Fruit fly (Drosophila melanogaster) whole organism, embryonic: ENCODE data around the gene Nf-YA.
A peak's percentile ranks its signal among the peaks of the same experiment; 100 is the strongest.

Experiments
- CG11504 ChIP-seq: fragments of 200-800 bp; sonication (Bioruptor generic); optimal IDR thresholded peaks from 3 replicates; lab custom pipeline; 2019; ENCODE audit warnings: missing biosample characterization, mild to moderate bottlenecking, missing genetic modification characterization, moderate library complexity
- CG12391 ChIP-seq: fragments of 200-800 bp; sonication (Bioruptor generic); optimal IDR thresholded peaks from 3 replicates; lab custom pipeline; 2018; ENCODE audit warnings: missing biosample characterization, mild to moderate bottlenecking, missing genetic modification characterization, moderate library complexity
- CG13424 ChIP-seq: fragments of 200-800 bp; sonication (Bioruptor generic); optimal IDR thresholded peaks from 2 replicates; lab custom pipeline; 2019; ENCODE audit warnings: missing biosample characterization, mild to moderate bottlenecking, missing genetic modification characterization, moderate library complexity
- CG14014 ChIP-seq: fragments of 200-800 bp; sonication (Bioruptor generic); IDR thresholded peaks from 2 replicates; pipeline ENCODE4 v1.3.6; 2022; ENCODE audit warnings: missing biosample characterization, missing genetic modification characterization
- CG17612 ChIP-seq: fragments of 200-800 bp; sonication (Bioruptor generic); IDR thresholded peaks from 2 replicates; pipeline ENCODE4 v1.3.6; 2022; ENCODE audit warnings: missing biosample characterization, missing genetic modification characterization
- CG18011 ChIP-seq: fragments of 200-800 bp; sonication (Bioruptor generic); optimal IDR thresholded peaks from 2 replicates; lab custom pipeline; 2017; ENCODE audit warnings: missing biosample characterization, missing genetic modification characterization, mild to moderate bottlenecking, moderate library complexity, missing genotype
- CG18262 ChIP-seq: fragments of 200-800 bp; optimal IDR thresholded peaks from 3 replicates; lab custom pipeline; 2019; ENCODE audit warnings: missing biosample characterization, mild to moderate bottlenecking, missing genetic modification characterization, moderate library complexity
- CG18764 ChIP-seq: fragments of 200-800 bp; sonication (Bioruptor generic); optimal IDR thresholded peaks from 3 replicates; lab custom pipeline; 2016; ENCODE audit warnings: missing biosample characterization, missing genetic modification characterization
- CG2712 ChIP-seq: fragments of 200-800 bp; optimal IDR thresholded peaks from 3 replicates; lab custom pipeline; 2019; ENCODE audit warnings: missing biosample characterization, mild to moderate bottlenecking, missing genetic modification characterization, moderate library complexity
- CG2889 ChIP-seq: fragments of 200-800 bp; sonication (Bioruptor generic); IDR thresholded peaks from 3 replicates; pipeline ENCODE4 v1.3.6; 2022; ENCODE audit warnings: missing biosample characterization, missing genetic modification characterization
- CG32532 ChIP-seq: fragments of 200-800 bp; sonication (Bioruptor generic); IDR thresholded peaks from 2 replicates; pipeline ENCODE4 v1.3.6; 2022; ENCODE audit warnings: missing biosample characterization, missing genetic modification characterization
- CG33557 ChIP-seq: fragments of 200-800 bp; sonication (Bioruptor generic); optimal IDR thresholded peaks from 2 replicates; lab custom pipeline; 2019; ENCODE audit warnings: missing biosample characterization, mild to moderate bottlenecking, missing genetic modification characterization, moderate library complexity
- CG4424 ChIP-seq: fragments of 200-800 bp; sonication (Bioruptor generic); optimal IDR thresholded peaks from 3 replicates; lab custom pipeline; 2016; ENCODE audit warnings: missing biosample characterization, missing genetic modification characterization
- CG8290 ChIP-seq, 3 experiments: fragments of 200-800 bp; sonication (Bioruptor generic); optimal IDR thresholded peaks; 2 replicates each; lab custom pipeline; 2016 to 2019; ENCODE audit warnings: missing biosample characterization in 3 of 3, missing genetic modification characterization in 3 of 3, mild to moderate bottlenecking in 2 of 3, moderate library complexity in 1 of 3
- CG9932 ChIP-seq: fragments of 200-800 bp; sonication (Bioruptor generic); IDR thresholded peaks from 2 replicates; pipeline ENCODE4 v1.3.6; 2022; ENCODE audit warnings: missing biosample characterization, missing genetic modification characterization
- CTCF ChIP-seq: fragments of 200-800 bp; sonication (Bioruptor generic); optimal IDR thresholded peaks from 2 replicates; lab custom pipeline; 2017; ENCODE audit warnings: missing biosample characterization, mild to moderate bottlenecking, missing genetic modification characterization, moderate library complexity
- Elba2 ChIP-seq: fragments of 200-800 bp; sonication (Bioruptor generic); optimal IDR thresholded peaks from 3 replicates; lab custom pipeline; 2016; ENCODE audit warnings: missing biosample characterization, missing genetic modification characterization
- H2.0 ChIP-seq: fragments of 200-800 bp; sonication (Bioruptor generic); IDR thresholded peaks from 2 replicates; pipeline ENCODE4 v1.3.6; 2022; ENCODE audit warnings: missing biosample characterization, missing genetic modification characterization
- Hey ChIP-seq: fragments of 200-800 bp; sonication (Bioruptor generic); optimal IDR thresholded peaks from 3 replicates; lab custom pipeline; 2018; ENCODE audit warnings: missing biosample characterization, mild to moderate bottlenecking, missing genetic modification characterization
- Mad ChIP-seq: fragments of 200-800 bp; sonication (Bioruptor generic); optimal IDR thresholded peaks from 2 replicates; lab custom pipeline; 2016; ENCODE audit warnings: missing biosample characterization, missing genetic modification characterization
- Med ChIP-seq: fragments of 200-800 bp; sonication (Bioruptor generic); peaks from one replicate; lab custom pipeline; 2016; ENCODE audit warnings: missing biosample characterization, missing genetic modification characterization, mild to moderate bottlenecking, inconsistent platforms, moderate library complexity
- Oaz ChIP-seq: fragments of 200-800 bp; sonication (Bioruptor generic); IDR thresholded peaks from 2 replicates; pipeline ENCODE4 v1.3.6; 2022; ENCODE audit warnings: missing biosample characterization, missing genetic modification characterization
- Pdp1 ChIP-seq, 2 experiments: fragments of 200-800 bp; sonication (Bioruptor generic); optimal IDR thresholded peaks; 3 replicates each; lab custom pipeline; 2016; ENCODE audit warnings: missing biosample characterization in 2 of 2, missing genetic modification characterization in 2 of 2, mild to moderate bottlenecking in 1 of 2, moderate library complexity in 1 of 2
- Rfx ChIP-seq: fragments of 200-800 bp; sonication (Bioruptor generic); IDR thresholded peaks from 2 replicates; pipeline ENCODE4 v1.3.6; 2022; ENCODE audit warnings: missing biosample characterization, missing genetic modification characterization
- Sin3A ChIP-seq: fragments of >200 bp; optimal IDR thresholded peaks from 2 replicates; lab custom pipeline; 2018
- Sry-δ ChIP-seq: fragments of 200-800 bp; sonication (Bioruptor generic); optimal IDR thresholded peaks from 2 replicates; lab custom pipeline; 2016; ENCODE audit warnings: missing biosample characterization, missing genetic modification characterization
- Taf1 ChIP-seq: fragments of 200-800 bp; sonication (Bioruptor generic); IDR thresholded peaks from 2 replicates; pipeline ENCODE4 v1.3.6; 2022; ENCODE audit warnings: missing biosample characterization, missing genetic modification characterization
- az2 ChIP-seq: fragments of 200-800 bp; sonication (Bioruptor generic); optimal IDR thresholded peaks from 3 replicates; lab custom pipeline; 2016; ENCODE audit warnings: missing biosample characterization, missing genetic modification characterization
- ems ChIP-seq: fragments of 200-800 bp; sonication (Bioruptor generic); optimal IDR thresholded peaks from 3 replicates; lab custom pipeline; 2016; ENCODE audit warnings: missing biosample characterization, missing genetic modification characterization
- esg ChIP-seq: fragments of 200-800 bp; sonication (Bioruptor generic); conservative IDR thresholded peaks from 2 replicates; pipeline ENCODE4 v1.3.6; 2022; ENCODE audit warnings: missing biosample characterization, missing genetic modification characterization
- her ChIP-seq: fragments of 200-800 bp; sonication (Bioruptor generic); optimal IDR thresholded peaks from 2 replicates; lab custom pipeline; 2016; ENCODE audit warnings: missing biosample characterization, missing genetic modification characterization
- hkb ChIP-seq, 2 experiments: fragments of 200-800 bp in 1 of 2; fragments of >200 bp in 1 of 2; sonication (Bioruptor generic) in 1 of 2; IDR thresholded peaks in 1 of 2; optimal IDR thresholded peaks in 1 of 2; 2 replicates each; pipeline versions ENCODE4 v1.3.6 to Lab custom; 2017 to 2022; ENCODE audit warnings: missing biosample characterization in 1 of 2, missing genetic modification characterization in 1 of 2
- klu ChIP-seq: fragments of 200-800 bp; sonication (Bioruptor generic); IDR thresholded peaks from 2 replicates; pipeline ENCODE4 v1.3.6; 2022; ENCODE audit warnings: missing biosample characterization, missing genetic modification characterization
- mirr ChIP-seq: fragments of 200-800 bp; sonication (Bioruptor generic); optimal IDR thresholded peaks from 3 replicates; lab custom pipeline; 2018; ENCODE audit warnings: missing biosample characterization, mild to moderate bottlenecking, missing genetic modification characterization
- odd ChIP-seq: fragments of 200-800 bp; sonication (Bioruptor generic); optimal IDR thresholded peaks from 2 replicates; lab custom pipeline; 2017; ENCODE audit warnings: missing biosample characterization, mild to moderate bottlenecking, missing genetic modification characterization
- pita ChIP-seq: fragments of 200-800 bp; sonication (Bioruptor generic); optimal IDR thresholded peaks from 2 replicates; lab custom pipeline; 2017; ENCODE audit warnings: missing biosample characterization, mild to moderate bottlenecking, missing genetic modification characterization
- row ChIP-seq: fragments of 200-800 bp; sonication (Bioruptor generic); IDR thresholded peaks from 3 replicates; pipeline ENCODE4 v1.3.6; 2022; ENCODE audit warnings: missing biosample characterization, missing genetic modification characterization
- sima ChIP-seq: fragments of 200-800 bp; sonication (Bioruptor generic); optimal IDR thresholded peaks from 2 replicates; lab custom pipeline; 2016; ENCODE audit warnings: missing biosample characterization, missing genetic modification characterization
- slbo ChIP-seq: fragments of 200-800 bp; sonication (Bioruptor generic); IDR thresholded peaks from 2 replicates; pipeline ENCODE4 v1.3.6; 2022; ENCODE audit warnings: missing biosample characterization, missing genetic modification characterization
- wdn ChIP-seq: fragments of 200-800 bp; sonication (Bioruptor generic); IDR thresholded peaks from 2 replicates; pipeline ENCODE4 v1.3.6; 2022; ENCODE audit warnings: missing biosample characterization, missing genetic modification characterization

Nf-YA gene

DNA sequence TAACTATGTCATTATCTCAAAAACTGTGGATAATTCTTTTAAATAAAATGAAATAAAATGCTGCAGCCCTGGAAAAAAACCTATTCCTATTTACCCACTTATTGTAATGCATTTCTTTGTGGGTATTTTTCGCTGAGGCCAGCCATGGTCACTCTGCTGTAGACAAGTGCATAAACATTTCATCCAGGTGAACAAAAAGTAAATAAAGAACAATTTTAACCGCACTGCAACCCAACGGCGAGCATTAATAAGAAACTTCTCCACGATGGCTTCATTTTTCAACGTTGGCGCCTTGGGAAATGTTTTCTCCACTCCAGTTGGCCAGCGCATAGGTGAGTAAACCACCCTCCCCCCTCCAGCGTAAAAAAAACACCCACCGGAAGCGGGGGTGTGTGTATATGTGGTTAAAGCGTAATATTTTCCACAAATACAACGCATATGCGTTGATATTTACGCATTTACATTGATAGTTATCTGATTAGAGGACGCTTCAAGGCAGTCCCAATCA is 4.7 kb upstream of the Nf-YA start, which contains the start of gene CG3529 (continued):
- TF ChIP-seq Sry-δ (GFP tag; lab: Kevin White, UChicago) = peak; percentile 23
- TF ChIP-seq Sin3A = peak; percentile 25
- peak in 1 of 2 experiments; percentile 16 for TF ChIP-seq Pdp1 (GFP tag; optimal IDR thresholded peaks at IDR 0.05; lab: Kevin White, UChicago)
- peak; percentile 78 for TF ChIP-seq her
- peak; percentile 47 for TF ChIP-seq CG32532 (GFP tag; lab: Robert Waterston, UW)
- TF ChIP-seq CG2712 (tag; lab: Kevin White, UChicago) = peak; percentile 57
- peak; percentile 10 for TF ChIP-seq az2
- TF ChIP-seq sima (GFP tag; lab: Kevin White, UChicago) = no peak
- no peak for TF ChIP-seq Hey
- peak; percentile 18 for TF ChIP-seq CG18262 (tag; lab: Kevin White, UChicago)
- TF ChIP-seq klu = peak; percentile 72
- TF ChIP-seq CG4424 = peak; percentile 16
- TF ChIP-seq CG13424 (tag; lab: Kevin White, UChicago) = peak; percentile 47
- peak; percentile 18 for TF ChIP-seq Mad
- peak; percentile 39 for TF ChIP-seq CG12391 (tag; lab: Kevin White, UChicago)
- TF ChIP-seq, all 482 proteins: peak for 174

DNA sequence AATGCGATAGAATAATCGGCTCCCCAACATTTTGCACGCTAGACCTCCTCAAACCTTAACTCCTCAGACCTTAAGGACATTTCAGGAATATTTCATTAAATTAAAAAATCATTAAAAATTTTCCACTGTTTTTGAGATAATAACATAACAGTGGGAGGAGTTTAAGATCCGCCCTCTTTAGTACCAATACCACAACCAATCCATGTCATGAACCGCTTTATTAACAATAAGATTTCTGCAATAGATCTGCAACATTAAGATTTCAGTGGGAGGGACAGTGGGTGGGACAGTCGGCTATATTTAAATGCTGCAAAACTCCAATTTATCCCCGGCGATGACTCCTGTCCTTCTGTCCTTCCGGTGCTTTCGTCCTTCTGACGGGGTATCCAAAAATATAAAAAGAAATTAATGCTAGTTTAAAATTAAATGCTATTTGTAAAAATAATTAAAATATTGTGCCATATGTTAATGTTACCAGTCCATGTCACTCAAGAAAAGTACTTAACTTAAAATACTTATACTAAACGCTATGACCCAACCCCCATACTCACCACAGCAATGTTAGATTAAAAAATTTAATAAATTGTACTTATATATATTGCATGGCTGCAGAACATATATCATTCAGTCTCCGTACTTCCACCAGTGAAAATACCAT is 687 bp upstream of the Nf-YA start, which contains the start of gene Srg3:
TSS of gene Srg3 (plus strand) at position 608 of the 658 bp plus-strand sequence.
- TF ChIP-seq Oaz (GFP tag; lab: Robert Waterston, UW) (0 out of 2 replicates have a peak, but pooled peaks have one; percentile 12), CG33557 (no peak), slbo (GFP tag; lab: Robert Waterston, UW) (peak; percentile 60), mirr (GFP tag; lab: Kevin White, UChicago) (no peak), CG11504 (tag; lab: Kevin White, UChicago) (peak; percentile 6), CG14014 (0 out of 2 replicates have a peak, but pooled peaks have one; percentile 6), Med (GFP tag; lab: Kevin White, UChicago) (peak; percentile 43), CG8290 (GFP tag; optimal IDR thresholded peaks at IDR 0.05; lab: Kevin White, UChicago) (no peak), CG8290 (tag; optimal IDR thresholded peaks at IDR 0.05; lab: Kevin White, UChicago) (peak in 1 of 2 experiments; percentile 43), wdn (GFP tag; lab: Robert Waterston, UW) (no peak), CG17612 (GFP tag; lab: Robert Waterston, UW) (no peak), H2.0 (GFP tag; lab: Robert Waterston, UW) (peak; percentile 19; the same call in 1 of the 2 replicates), hkb (optimal IDR thresholded peaks at IDR 0.05; lab: Kevin White, UChicago) (peak; percentile 53), hkb (GFP tag; IDR thresholded peaks at IDR 0.05; lab: Robert Waterston, UW) (0 out of 2 replicates have a peak, but pooled peaks have one; percentile 6), Rfx (0 out of 2 replicates have a peak, but pooled peaks have one; percentile 4), CG18011 (GFP tag; lab: Kevin White, UChicago) (peak; percentile 13), pita (peak; percentile 20), ems (GFP tag; lab: Kevin White, UChicago) (peak; percentile 6), Elba2 (peak; percentile 86), row (GFP tag; lab: Robert Waterston, UW) (peak; percentile 7), CG2889 (GFP tag; lab: Robert Waterston, UW) (no peak), CTCF (GFP tag; lab: Kevin White, UChicago) (peak; percentile 1), CG9932 (GFP tag; lab: Robert Waterston, UW) (peak; percentile 47), odd (peak; percentile 26), Taf1 (GFP tag; lab: Robert Waterston, UW) (no peak), CG18764 (no peak), esg (GFP tag; lab: Robert Waterston, UW) (peak; percentile 11; the same call in 1 of the 2 replicates)
- TF ChIP-seq, all 482 proteins: peak for 18
